Fruit fly (Drosophila melanogaster): ENCODE measurements around the gene gammaSnap2.

dm6 chr3R:10095765-10096164 lies 25.4 kb downstream of the gammaSnap2 start:
- TF ChIP-seq usp (GFP tag; optimal IDR thresholded peaks at IDR 0.05) (no peak), CG8478 (optimal IDR thresholded peaks at IDR 0.05) (no peak), pan (optimal IDR thresholded peaks at IDR 0.05) (no peak)
